Worm (Caenorhabditis elegans) whole organism, L1 larva: ENCODE data around the gene W04B5.8.

Experiments used
- ama-1 ChIP-seq: fragments of 150-350 bp; optimal IDR thresholded peaks from 2 replicates; lab custom pipeline; 2014
- elt-2 ChIP-seq: sonication (generic microtip); optimal IDR thresholded peaks from 2 replicates; lab custom pipeline; 2016; ENCODE audit warnings: missing genetic modification characterization, mild to moderate bottlenecking, inconsistent platforms, missing compliant biosample characterization, missing genetic modification reagents
- fos-1 ChIP-seq: fragments of 150-350 bp; optimal IDR thresholded peaks from 2 replicates; lab custom pipeline; 2014; ENCODE audit warnings: missing biosample characterization, missing genetic modification characterization
- nhr-237 ChIP-seq: fragments of 150-350 bp; optimal IDR thresholded peaks from 2 replicates; lab custom pipeline; 2014; ENCODE audit warnings: missing biosample characterization, missing genetic modification characterization
- nhr-76 ChIP-seq: sonication (generic microtip); optimal IDR thresholded peaks from 2 replicates; lab custom pipeline; 2017; ENCODE audit warnings: missing biosample characterization, missing genetic modification characterization
- nhr-90 ChIP-seq: sonication (generic microtip); optimal IDR thresholded peaks from 2 replicates; lab custom pipeline; 2016; ENCODE audit warnings: mild to moderate bottlenecking, missing genetic modification characterization, missing compliant biosample characterization; ENCODE audit not compliant: poor library complexity
- snpc-4 ChIP-seq: fragments of 150-350 bp; optimal IDR thresholded peaks from 2 replicates; lab custom pipeline; 2014; ENCODE audit warnings: missing biosample characterization, missing genetic modification characterization

ce11 chrIII:2478605-2479004, 52.5 kb downstream of the W04B5.8 start:
- no peak for TF ChIP-seq fos-1
- no peak for TF ChIP-seq nhr-76 (tag; lab: Kevin White, UChicago)
- no peak for TF ChIP-seq nhr-237 (tag; lab: Kevin White, UChicago)
- no peak for TF ChIP-seq nhr-90 (tag; lab: Kevin White, UChicago)
- no peak for TF ChIP-seq ama-1 (lab: Kevin White, UChicago)
- TF ChIP-seq snpc-4 (tag; lab: Kevin White, UChicago): no peak
- no peak for TF ChIP-seq elt-2
